Worm (Caenorhabditis elegans): ENCODE results near the gene nhr-197.

ce11 chrV:15721888-15722287, 34.1 kb downstream of the nhr-197 start, which contains the start of gene srh-140:
- TF ChIP-seq tab-1 (GFP tag; IDR thresholded peaks at IDR 0.05): no peak
- no peak for TF ChIP-seq ztf-23 (GFP tag; IDR thresholded peaks at IDR 0.05)
- TF ChIP-seq T22C8.4 (GFP tag; IDR thresholded peaks at IDR 0.05): no peak
- no peak for TF ChIP-seq med-1 (GFP tag; optimal IDR thresholded peaks at IDR 0.05; ENCODE audit: insufficient read depth)
- no peak for TF ChIP-seq klf-2 (GFP tag; conservative IDR thresholded peaks at IDR 0.05)
- TF ChIP-seq flt-1 (GFP tag; IDR thresholded peaks at IDR 0.05): no peak
- no peak for TF ChIP-seq ref-1 (GFP tag; conservative IDR thresholded peaks at IDR 0.05)

Measured in whole organism, midembryonic.